Fruit fly (Drosophila melanogaster): ENCODE data around the gene elgi.
A peak's percentile ranks its signal among the peaks of the same experiment; 100 is the strongest.

Gene elgi

dm6 chr3L:15921043-15921621 lies 35.2 kb upstream of the elgi start (continued):
- TF ChIP-seq CG15336 (GFP tag; IDR thresholded peaks at IDR 0.05) (0 out of 2 replicates have a peak, but pooled peaks have one; percentile 17), Eip78C (GFP tag) (peak; percentile 71), CG8319 (GFP tag; optimal IDR thresholded peaks at IDR 0.05) (no peak), Hr4 (GFP tag; optimal IDR thresholded peaks at IDR 0.05) (peak; percentile 43), dsx (GFP tag; optimal IDR thresholded peaks at IDR 0.05; ENCODE audit: poor library complexity, severe bottlenecking) (no peak), fkh (GFP tag; optimal IDR thresholded peaks at IDR 0.05) (peak; percentile 6), Eip93F (GFP tag; optimal IDR thresholded peaks at IDR 0.05) (no peak), Sox15 (GFP tag; optimal IDR thresholded peaks at IDR 0.05) (no peak), CG6854 (GFP tag; optimal IDR thresholded peaks at IDR 0.05) (no peak), Hr39 (GFP tag; optimal IDR thresholded peaks at IDR 0.05) (peak; percentile 19), Sox102F (GFP tag; optimal IDR thresholded peaks at IDR 0.05) (peak; percentile 24), fd85E (GFP tag; optimal IDR thresholded peaks at IDR 0.05) (no peak), esn (GFP tag; optimal IDR thresholded peaks at IDR 0.05) (no peak), CG6808 (GFP tag; optimal IDR thresholded peaks at IDR 0.05) (peak; percentile 33), CG8632 (GFP tag; optimal IDR thresholded peaks at IDR 0.05) (no peak), CG4318 (GFP tag; optimal IDR thresholded peaks at IDR 0.05) (peak; percentile 17)

- TF ChIP-seq Hr4 (GFP tag; optimal IDR thresholded peaks at IDR 0.05) (peak; percentile 7), Smox (GFP tag; optimal IDR thresholded peaks at IDR 0.05) (peak; percentile 16), Ets96B (tag; optimal IDR thresholded peaks at IDR 0.05) (peak; percentile 32), CG3919 (GFP tag; optimal IDR thresholded peaks at IDR 0.05) (no peak), CG32006 (GFP tag; optimal IDR thresholded peaks at IDR 0.05) (peak; percentile 5), CG10631 (GFP tag; optimal IDR thresholded peaks at IDR 0.05) (peak; percentile 13), CG3032 (tag; optimal IDR thresholded peaks at IDR 0.05) (peak; percentile 6), esn (GFP tag; optimal IDR thresholded peaks at IDR 0.05) (peak; percentile 17), Eip78C (GFP tag) (peak; percentile 68), CG6276 (GFP tag; optimal IDR thresholded peaks at IDR 0.05) (no peak), CG6854 (GFP tag; optimal IDR thresholded peaks at IDR 0.05) (no peak), topi (GFP tag; optimal IDR thresholded peaks at IDR 0.05) (no peak), Lpt (GFP tag; optimal IDR thresholded peaks at IDR 0.05) (no peak), Met (GFP tag; optimal IDR thresholded peaks at IDR 0.05) (peak; percentile 23), svp (GFP tag) (peak; percentile 72), acj6 (GFP tag; optimal IDR thresholded peaks at IDR 0.05) (peak; percentile 18), pdm3 (GFP tag; optimal IDR thresholded peaks at IDR 0.05) (peak; percentile 8), OdsH (GFP tag; optimal IDR thresholded peaks at IDR 0.05) (peak; percentile 18)
Measured at dm6 chr3L:15923352-15923751, 33.0 kb upstream of the elgi start.

dm6 chr3L:15924319-15924718 lies 32.0 kb upstream of the elgi start:
- TF ChIP-seq CG6792 (GFP tag; optimal IDR thresholded peaks at IDR 0.05): no peak
- TF ChIP-seq eg (GFP tag; IDR thresholded peaks at IDR 0.05): 0 out of 3 replicates have a peak, but pooled peaks have one; percentile 19
- TF ChIP-seq Blimp-1 (GFP tag; optimal IDR thresholded peaks at IDR 0.05): no peak
- no peak for TF ChIP-seq Hr4 (GFP tag; optimal IDR thresholded peaks at IDR 0.05)
- TF ChIP-seq Eip93F (GFP tag; optimal IDR thresholded peaks at IDR 0.05): no peak
- no peak for TF ChIP-seq fd85E (GFP tag; optimal IDR thresholded peaks at IDR 0.05)
- TF ChIP-seq cyc (GFP tag; optimal IDR thresholded peaks at IDR 0.05): no peak

dm6 chr3L:15924811-15925437 lies 31.4 kb upstream of the elgi start, which contains the start of gene sff:
TSS of gene sff (minus strand) at chr3L:15924861.
- TF ChIP-seq vri (GFP tag; optimal IDR thresholded peaks at IDR 0.05) (no peak), spab (GFP tag; optimal IDR thresholded peaks at IDR 0.05) (peak; percentile 19), CG8119 (GFP tag; IDR thresholded peaks at IDR 0.05) (peak; percentile 75), fd59A (GFP tag; optimal IDR thresholded peaks at IDR 0.05) (no peak), pdm3 (GFP tag; optimal IDR thresholded peaks at IDR 0.05) (peak; percentile 37), Smox (GFP tag; optimal IDR thresholded peaks at IDR 0.05) (peak; percentile 25), CG4318 (GFP tag; optimal IDR thresholded peaks at IDR 0.05) (peak; percentile 65), Ets21C (GFP tag; optimal IDR thresholded peaks at IDR 0.05) (no peak), CG11902 (GFP tag; optimal IDR thresholded peaks at IDR 0.05) (no peak), Eip93F (GFP tag; optimal IDR thresholded peaks at IDR 0.05) (no peak), CG11294 (GFP tag; IDR thresholded peaks at IDR 0.05) (peak; percentile 55), CG15336 (GFP tag; IDR thresholded peaks at IDR 0.05) (peak; percentile 80), CG6854 (GFP tag; optimal IDR thresholded peaks at IDR 0.05) (no peak), lz (GFP tag; optimal IDR thresholded peaks at IDR 0.05) (peak; percentile 2), Sox14 (GFP tag; optimal IDR thresholded peaks at IDR 0.05) (peak; percentile 1), CG8632 (GFP tag; optimal IDR thresholded peaks at IDR 0.05) (peak; percentile 22), CG6163 (GFP tag; IDR thresholded peaks at IDR 0.05) (peak; percentile 68), topi (GFP tag; optimal IDR thresholded peaks at IDR 0.05) (no peak), Met (GFP tag; optimal IDR thresholded peaks at IDR 0.05) (peak; percentile 30)

Data from whole organism, prepupa.